Fruit fly (Drosophila melanogaster) whole organism, adult: ENCODE measurements around the gene Cht7.

ENCODE experiments used
- CG11617 ChIP-seq: fragments of 200-800 bp; sonication (Bioruptor generic); optimal IDR thresholded peaks from 2 replicates; lab custom pipeline; 2017; ENCODE audit warnings: mild to moderate bottlenecking, missing biosample characterization, missing genetic modification reagents, missing genetic modification characterization
- CG7045 ChIP-seq: fragments of 200-800 bp; sonication (Bioruptor generic); optimal IDR thresholded peaks from 2 replicates; lab custom pipeline; 2017; ENCODE audit warnings: missing biosample characterization, mild to moderate bottlenecking, missing genetic modification characterization
- cic ChIP-seq: fragments of 200-800 bp; sonication (Bioruptor generic); optimal IDR thresholded peaks from 2 replicates; lab custom pipeline; 2017; ENCODE audit warnings: missing biosample characterization, mild to moderate bottlenecking, missing genetic modification characterization, moderate library complexity
- kay ChIP-seq: fragments of 200-800 bp; sonication (Bioruptor generic); peaks from one replicate; lab custom pipeline; 2016; ENCODE audit warnings: missing biosample characterization, missing genetic modification characterization, borderline replicate concordance
- tj ChIP-seq: fragments of 200-800 bp; sonication (Bioruptor generic); optimal IDR thresholded peaks from 3 replicates; lab custom pipeline; 2017; ENCODE audit warnings: missing biosample characterization, mild to moderate bottlenecking, missing genetic modification characterization, moderate library complexity

DNA sequence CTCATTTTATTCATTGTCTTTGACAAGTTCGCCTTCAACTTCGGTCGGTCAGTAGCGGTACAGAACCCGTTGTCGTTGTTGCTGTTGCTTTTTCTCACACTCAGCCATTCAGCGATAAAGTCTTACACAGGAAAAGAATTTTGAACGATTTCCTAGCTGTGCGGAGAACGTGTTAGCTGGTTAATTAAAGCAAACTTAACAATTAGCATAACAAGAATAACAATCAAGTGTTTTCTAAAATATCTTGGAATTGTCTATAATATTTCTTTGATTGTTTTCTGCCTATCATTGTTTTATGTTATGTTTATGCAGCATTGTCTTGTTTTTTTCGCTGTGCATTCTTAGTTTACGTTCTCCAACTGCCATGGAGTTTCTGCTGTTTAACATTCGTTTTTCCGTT is 612 bp downstream of the Cht7 start:
- TF ChIP-seq cic (GFP tag; lab: Kevin White, UChicago): no peak
- TF ChIP-seq CG7045 (GFP tag; lab: Kevin White, UChicago): no peak
- no peak for TF ChIP-seq kay (GFP tag; lab: Kevin White, UChicago)
- no peak for TF ChIP-seq CG11617 (GFP tag; lab: Kevin White, UChicago)
- no peak for TF ChIP-seq tj (GFP tag; lab: Kevin White, UChicago)
